Worm (Caenorhabditis elegans) whole organism, mixed stage, embryonic: ENCODE data around the gene F59B10.4.

Experiments used
- M03D4.4 ChIP-seq: sonication (generic microtip); optimal IDR thresholded peaks from 2 replicates; lab custom pipeline; 2017; ENCODE audit warnings: mild to moderate bottlenecking, missing genetic modification characterization, missing compliant biosample characterization
- bed-3 ChIP-seq: fragments of 200-800 bp; sonication (Bioruptor generic); optimal IDR thresholded peaks from 3 replicates; lab custom pipeline; 2018; ENCODE audit warnings: mild to moderate bottlenecking, missing genetic modification characterization, moderate library complexity, missing compliant biosample characterization
- blmp-1 ChIP-seq: fragments of 150-350 bp; optimal IDR thresholded peaks from 2 replicates; lab custom pipeline; 2014; ENCODE audit warnings: missing biosample characterization, missing genetic modification characterization
- ceh-39 ChIP-seq: fragments of 150-350 bp; optimal IDR thresholded peaks from 2 replicates; lab custom pipeline; 2014; ENCODE audit warnings: missing biosample characterization, missing genetic modification characterization
- ceh-83 ChIP-seq: fragments of 200-800 bp; sonication (Bioruptor generic); optimal IDR thresholded peaks from 2 replicates; lab custom pipeline; 2018; ENCODE audit warnings: mild to moderate bottlenecking, missing genetic modification characterization, missing compliant biosample characterization
- ces-1 ChIP-seq: fragments of 150-350 bp; optimal IDR thresholded peaks from 2 replicates; lab custom pipeline; 2014; ENCODE audit warnings: missing biosample characterization, missing genetic modification reagents, missing genetic modification characterization
- drap-1 ChIP-seq: fragments of 200-800 bp; sonication (Bioruptor generic); optimal IDR thresholded peaks from 3 replicates; lab custom pipeline; 2018; ENCODE audit warnings: mild to moderate bottlenecking, missing genetic modification characterization, missing compliant biosample characterization
- elt-1 ChIP-seq: sonication (generic microtip); optimal IDR thresholded peaks from 2 replicates; lab custom pipeline; 2017; ENCODE audit warnings: missing genetic modification characterization, mild to moderate bottlenecking, missing compliant biosample characterization, antibody characterized with exemption, moderate library complexity, borderline replicate concordance; ENCODE audit not compliant: insufficient read depth
- elt-3 ChIP-seq: fragments of 150-350 bp; optimal IDR thresholded peaks from 2 replicates; lab custom pipeline; 2014; ENCODE audit warnings: missing biosample characterization, missing genetic modification characterization
- ham-2 ChIP-seq: fragments of 200-800 bp; sonication (Bioruptor generic); optimal IDR thresholded peaks from 2 replicates; lab custom pipeline; 2018; ENCODE audit warnings: mild to moderate bottlenecking, missing genetic modification characterization, missing compliant biosample characterization
- hlh-1 ChIP-seq: fragments of 150-350 bp; optimal IDR thresholded peaks from 2 replicates; lab custom pipeline; 2014; ENCODE audit warnings: missing biosample characterization, missing genetic modification reagents, missing genetic modification characterization
- lin-13 ChIP-seq: fragments of 150-350 bp; optimal IDR thresholded peaks from 2 replicates; lab custom pipeline; 2014; ENCODE audit warnings: missing biosample characterization, missing genetic modification characterization
- lin-32 ChIP-seq: fragments of 200-800 bp; sonication (Bioruptor generic); optimal IDR thresholded peaks from 2 replicates; lab custom pipeline; 2018; ENCODE audit warnings: mild to moderate bottlenecking, missing genetic modification characterization, missing compliant biosample characterization
- lsy-2 ChIP-seq: fragments of 150-350 bp; optimal IDR thresholded peaks from 2 replicates; lab custom pipeline; 2014; ENCODE audit warnings: missing biosample characterization, missing genetic modification characterization
- mep-1 ChIP-seq: fragments of 150-350 bp; optimal IDR thresholded peaks from 2 replicates; lab custom pipeline; 2017; ENCODE audit warnings: missing biosample characterization, missing genetic modification reagents, missing genetic modification characterization, inconsistent platforms
- nhr-12 ChIP-seq: fragments of 150-350 bp; optimal IDR thresholded peaks from 2 replicates; lab custom pipeline; 2014; ENCODE audit warnings: missing biosample characterization, missing genetic modification characterization
- nhr-2 ChIP-seq: fragments of 150-350 bp; optimal IDR thresholded peaks from 2 replicates; lab custom pipeline; 2014; ENCODE audit warnings: missing biosample characterization, missing genetic modification characterization
- nhr-237 ChIP-seq: fragments of 150-350 bp; optimal IDR thresholded peaks from 2 replicates; lab custom pipeline; 2014; ENCODE audit warnings: missing biosample characterization, missing genetic modification characterization
- nhr-76 ChIP-seq: sonication (generic microtip); optimal IDR thresholded peaks from 2 replicates; lab custom pipeline; 2017; ENCODE audit warnings: missing biosample characterization, missing genetic modification characterization
- pha-4 ChIP-seq: fragments of 150-350 bp; optimal IDR thresholded peaks from 2 replicates; lab custom pipeline; 2018; ENCODE audit warnings: missing biosample characterization, missing genetic modification reagents, missing genetic modification characterization
- sem-2 ChIP-seq: fragments of 200-800 bp; sonication (Bioruptor generic); optimal IDR thresholded peaks from 2 replicates; lab custom pipeline; 2018; ENCODE audit warnings: mild to moderate bottlenecking, missing genetic modification characterization, missing compliant biosample characterization
- snpc-4 ChIP-seq: fragments of 150-350 bp; optimal IDR thresholded peaks from 2 replicates; lab custom pipeline; 2014; ENCODE audit warnings: missing biosample characterization, missing genetic modification characterization
- sptf-1 ChIP-seq: sonication (generic microtip); optimal IDR thresholded peaks from 2 replicates; lab custom pipeline; 2017; ENCODE audit warnings: mild to moderate bottlenecking, missing genetic modification characterization, moderate library complexity, missing compliant biosample characterization
- tbx-8 ChIP-seq: fragments of 200-800 bp; sonication (Bioruptor generic); optimal IDR thresholded peaks from 2 replicates; lab custom pipeline; 2018; ENCODE audit warnings: mild to moderate bottlenecking, missing genetic modification characterization, moderate library complexity, missing compliant biosample characterization
- unc-39 ChIP-seq: fragments of 150-350 bp; optimal IDR thresholded peaks from 2 replicates; lab custom pipeline; 2014; ENCODE audit warnings: missing biosample characterization, missing genetic modification characterization
- unc-62 ChIP-seq: fragments of 150-350 bp; optimal IDR thresholded peaks from 2 replicates; lab custom pipeline; 2014; ENCODE audit warnings: missing biosample characterization, missing genetic modification reagents, missing genetic modification characterization
- zip-8 ChIP-seq: fragments of 150-350 bp; optimal IDR thresholded peaks from 2 replicates; lab custom pipeline; 2014; ENCODE audit warnings: missing biosample characterization, missing genetic modification characterization
- ztf-11 ChIP-seq: fragments of 150-350 bp; optimal IDR thresholded peaks from 2 replicates; lab custom pipeline; 2014; ENCODE audit warnings: missing biosample characterization, missing genetic modification characterization

The F59B10.4 gene

DNA sequence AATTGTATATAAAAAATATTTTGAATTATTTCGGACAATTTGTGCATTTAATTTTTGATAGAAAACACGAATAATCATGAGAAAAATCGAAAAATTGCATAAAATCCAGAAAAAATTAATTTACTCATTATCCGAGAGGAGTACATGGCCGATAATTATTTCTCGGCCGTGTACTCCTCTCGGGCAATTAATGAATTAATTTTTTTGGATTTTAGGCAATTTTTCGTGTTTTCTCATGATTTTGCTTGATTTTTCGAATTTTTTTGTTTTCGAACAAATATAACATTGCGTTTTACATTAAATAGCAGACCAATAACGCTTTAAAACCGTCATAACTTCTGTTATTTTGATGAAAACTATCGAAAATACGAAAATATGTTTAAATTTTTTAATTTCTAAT is 19.1 kb upstream of the F59B10.4 start:
- TF ChIP-seq ceh-83 (GFP tag; lab: Kevin White, UChicago) (no peak), sptf-1 (tag; lab: Kevin White, UChicago) (no peak), nhr-237 (tag; lab: Kevin White, UChicago) (no peak)
- TF ChIP-seq, all 35 proteins: peak for 0

DNA sequence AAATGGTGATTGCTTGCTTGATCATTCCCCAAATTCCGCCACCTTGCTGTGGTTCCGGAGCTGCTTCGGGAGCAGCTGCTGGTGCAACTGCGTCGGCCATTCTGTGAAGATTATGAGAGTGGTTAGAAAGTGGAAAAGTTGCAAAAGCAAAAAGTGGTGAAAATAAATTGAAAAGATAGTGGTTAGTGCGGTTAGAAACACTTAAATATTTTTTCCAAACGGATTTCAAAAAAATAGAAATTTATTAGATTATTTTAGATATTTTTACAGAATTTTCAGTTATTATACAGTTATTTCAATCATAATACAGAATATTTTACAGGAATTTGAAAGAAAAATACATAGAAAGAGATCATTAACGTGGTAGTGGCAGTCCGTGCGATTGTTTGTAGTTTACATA is 18.7 kb upstream of the F59B10.4 start, which contains the start of gene R166.2:
R166.2 (minus strand) TSS at position 101 of the 400 bp plus-strand sequence.
- TF ChIP-seq ztf-11 (no peak), ceh-39 (tag; lab: Kevin White, UChicago) (no peak), hlh-1 (no peak), ces-1 (GFP tag; lab: Kevin White, UChicago) (no peak), bed-3 (GFP tag; lab: Kevin White, UChicago) (no peak), lin-13 (tag; lab: Kevin White, UChicago) (no peak), nhr-76 (tag; lab: Kevin White, UChicago) (no peak), ham-2 (no peak)

DNA sequence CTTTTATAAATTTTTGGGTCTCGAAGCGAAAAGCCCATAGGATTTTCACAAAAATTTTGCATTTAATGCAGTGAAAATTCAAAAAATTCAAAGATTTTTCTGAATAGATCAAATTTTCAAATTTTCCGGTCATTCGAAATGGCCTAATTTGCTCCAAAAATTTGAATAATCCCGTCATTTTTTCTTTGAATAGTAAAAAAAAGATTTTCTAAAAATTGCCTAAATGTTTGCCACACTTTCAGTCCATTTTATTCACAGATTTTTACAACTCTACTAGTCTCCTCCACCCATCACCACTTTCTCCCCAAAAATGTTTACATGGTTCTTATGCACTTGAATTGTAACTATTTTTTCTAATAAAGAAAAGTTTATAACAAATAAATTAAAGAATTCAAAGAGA is 15.1 kb upstream of the F59B10.4 start:
- TF ChIP-seq hlh-1 = no peak

DNA sequence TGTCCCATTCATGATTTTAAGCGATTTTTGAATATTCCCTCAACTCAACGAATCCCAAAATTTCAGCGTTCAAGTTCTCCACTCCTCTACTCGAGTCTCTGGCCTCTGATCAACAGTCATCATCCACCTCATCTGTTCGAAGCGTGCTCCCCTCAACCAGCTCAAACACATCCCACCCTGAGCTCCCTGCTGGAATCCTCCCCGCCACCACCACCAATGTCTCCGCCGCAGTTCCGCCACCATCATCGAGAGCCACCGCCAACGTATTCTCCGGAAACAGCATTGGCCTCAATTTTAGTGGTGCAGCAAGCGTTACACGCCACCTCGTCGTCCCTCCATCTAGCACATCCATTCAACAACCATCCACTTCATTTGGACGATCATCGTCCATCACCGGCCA is 12.7 kb upstream of the F59B10.4 start:
- TF ChIP-seq drap-1 (GFP tag; lab: Kevin White, UChicago) (no peak), elt-3 (tag; lab: Kevin White, UChicago) (no peak), elt-1 (tag; lab: Kevin White, UChicago) (no peak), sem-2 (no peak), sptf-1 (tag; lab: Kevin White, UChicago) (no peak), lin-13 (tag; lab: Kevin White, UChicago) (no peak), hlh-1 (no peak), blmp-1 (tag; lab: Kevin White, UChicago) (no peak), tbx-8 (GFP tag; lab: Kevin White, UChicago) (no peak), zip-8 (tag; lab: Kevin White, UChicago) (no peak), bed-3 (GFP tag; lab: Kevin White, UChicago) (no peak)
- TF ChIP-seq, all 35 proteins: peak for 0

DNA sequence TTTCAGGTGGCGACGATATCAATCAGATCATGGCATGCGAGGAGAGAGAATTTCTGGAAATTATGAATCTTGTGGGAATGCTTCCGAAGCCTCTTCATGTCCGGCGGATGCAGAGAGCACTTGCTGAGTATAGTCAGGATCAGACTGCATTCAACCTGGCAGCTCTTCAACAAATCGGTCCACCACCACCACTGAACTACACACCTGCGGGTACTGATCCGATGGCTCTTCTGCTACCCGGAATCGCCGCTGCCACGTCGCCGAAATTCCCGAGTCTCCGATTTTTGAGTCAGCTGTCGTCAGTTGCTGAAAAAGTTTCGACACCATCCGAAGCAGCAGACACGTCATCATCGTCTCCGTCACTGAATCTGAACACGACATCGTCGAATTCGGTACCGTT is 12.0 kb upstream of the F59B10.4 start:
- TF ChIP-seq unc-39 (no peak), pha-4 (tag; lab: Kevin White, UChicago) (no peak), ham-2 (no peak), nhr-2 (tag; lab: Kevin White, UChicago) (no peak), lin-32 (no peak), ceh-83 (GFP tag; lab: Kevin White, UChicago) (no peak), zip-8 (tag; lab: Kevin White, UChicago) (no peak), hlh-1 (no peak), nhr-76 (tag; lab: Kevin White, UChicago) (no peak), unc-62 (GFP tag; lab: Kevin White, UChicago) (no peak), tbx-8 (GFP tag; lab: Kevin White, UChicago) (no peak), elt-1 (tag; lab: Kevin White, UChicago) (no peak), snpc-4 (tag; lab: Kevin White, UChicago) (no peak), mep-1 (tag; lab: Kevin White, UChicago) (no peak), drap-1 (GFP tag; lab: Kevin White, UChicago) (no peak), M03D4.4 (tag; lab: Kevin White, UChicago) (no peak)

DNA sequence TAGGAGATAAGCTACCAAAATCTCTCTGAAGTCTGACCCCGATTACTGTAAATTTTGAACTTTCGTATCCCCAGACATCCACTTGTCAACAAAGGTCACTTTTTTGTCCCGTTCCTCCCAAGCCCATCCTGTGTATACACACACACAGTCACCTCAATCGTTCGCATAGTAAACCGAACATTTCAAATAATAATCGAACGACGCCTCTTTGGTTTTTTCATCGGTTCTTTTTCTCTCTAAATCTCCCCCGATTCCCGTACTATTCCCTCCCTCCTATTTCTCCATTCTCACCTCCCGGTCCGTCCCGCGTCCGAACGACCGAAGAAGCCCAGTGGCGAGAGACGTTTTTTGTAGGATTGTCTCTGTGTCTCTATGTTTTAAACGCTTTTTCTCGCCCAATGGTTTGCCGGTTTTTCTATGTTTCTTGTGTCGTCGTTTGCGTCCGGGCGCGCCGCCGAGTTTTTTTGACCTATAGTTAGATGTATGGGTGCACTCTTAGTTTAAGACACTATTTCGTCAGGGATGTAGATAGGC is 10.4 kb upstream of the F59B10.4 start:
- TF ChIP-seq unc-39 (no peak), ztf-11 (no peak), tbx-8 (GFP tag; lab: Kevin White, UChicago) (no peak), nhr-76 (tag; lab: Kevin White, UChicago) (no peak), nhr-2 (tag; lab: Kevin White, UChicago) (no peak), nhr-12 (tag; lab: Kevin White, UChicago) (no peak), lsy-2 (tag; lab: Kevin White, UChicago) (no peak)
- TF ChIP-seq, all 35 proteins: peak for 0
